Worm (Caenorhabditis elegans) whole organism, midembryonic: ENCODE results near the gene F25E5.9.

Source experiments
- T22C8.4 ChIP-seq: fragments of 200-800 bp; sonication (Bioruptor generic); IDR thresholded peaks from 2 replicates; pipeline ENCODE4 v1.3.6; 2022; ENCODE audit warnings: missing genetic modification characterization, missing compliant biosample characterization
- cog-1 ChIP-seq: sonication (generic microtip); optimal IDR thresholded peaks from 2 replicates; lab custom pipeline; 2016; ENCODE audit warnings: missing genetic modification characterization, missing compliant biosample characterization
- flt-1 ChIP-seq: fragments of 200-800 bp; sonication (Bioruptor generic); IDR thresholded peaks from 2 replicates; pipeline ENCODE4 v1.3.6; 2022; ENCODE audit warnings: missing genetic modification characterization, missing compliant biosample characterization
- klf-2 ChIP-seq: fragments of 200-800 bp; sonication (Bioruptor generic); conservative IDR thresholded peaks from 2 replicates; pipeline ENCODE4 v1.3.6; 2022; ENCODE audit warnings: missing genetic modification reagents, missing genetic modification characterization, missing compliant biosample characterization
- med-1 ChIP-seq: sonication (generic microtip); optimal IDR thresholded peaks from 2 replicates; lab custom pipeline; 2017; ENCODE audit warnings: missing genetic modification characterization, mild to moderate bottlenecking, missing compliant biosample characterization, antibody characterized with exemption, missing genetic modification reagents; ENCODE audit not compliant: insufficient read depth
- ref-1 ChIP-seq: fragments of 200-800 bp; sonication (Bioruptor generic); conservative IDR thresholded peaks from 2 replicates; pipeline ENCODE4 v1.3.6; 2022; ENCODE audit warnings: missing genetic modification reagents, missing genetic modification characterization, missing compliant biosample characterization
- tab-1 ChIP-seq: fragments of 200-800 bp; sonication (Bioruptor generic); IDR thresholded peaks from 2 replicates; pipeline ENCODE4 v1.3.6; 2022; ENCODE audit warnings: missing genetic modification characterization, missing compliant biosample characterization
- ztf-23 ChIP-seq: fragments of 200-800 bp; sonication (Bioruptor generic); IDR thresholded peaks from 2 replicates; pipeline ENCODE4 v1.3.6; 2022; ENCODE audit warnings: missing genetic modification reagents, missing genetic modification characterization, missing compliant biosample characterization
- ztf-29 ChIP-seq: fragments of 200-800 bp; sonication (Bioruptor generic); IDR thresholded peaks from 2 replicates; pipeline ENCODE4 v1.3.6; 2022; ENCODE audit warnings: missing genetic modification reagents, missing genetic modification characterization, missing compliant biosample characterization

F25E5.9 gene

ce11 chrV:7436911-7437310 lies 808 bp downstream of the F25E5.9 start:
- no peak for TF ChIP-seq ztf-23 (GFP tag; lab: Robert Waterston, UW)
- TF ChIP-seq klf-2 = no peak
- no peak for TF ChIP-seq T22C8.4 (GFP tag; lab: Robert Waterston, UW)
- no peak for TF ChIP-seq flt-1 (GFP tag; lab: Robert Waterston, UW)
- TF ChIP-seq med-1 (GFP tag; lab: Kevin White, UChicago) = no peak
- no peak for TF ChIP-seq cog-1
- no peak for TF ChIP-seq ref-1 (GFP tag; lab: Robert Waterston, UW)
- TF ChIP-seq tab-1 (GFP tag; lab: Robert Waterston, UW) = no peak
- no peak for TF ChIP-seq ztf-29 (GFP tag; lab: Robert Waterston, UW)

- no peak for TF ChIP-seq ref-1 (GFP tag; lab: Robert Waterston, UW)
- TF ChIP-seq flt-1 (GFP tag; lab: Robert Waterston, UW) = no peak
- no peak for TF ChIP-seq ztf-23 (GFP tag; lab: Robert Waterston, UW)
- no peak for TF ChIP-seq T22C8.4 (GFP tag; lab: Robert Waterston, UW)
- TF ChIP-seq klf-2 = no peak
- TF ChIP-seq tab-1 (GFP tag; lab: Robert Waterston, UW) = no peak
- TF ChIP-seq cog-1 = no peak
- no peak for TF ChIP-seq med-1 (GFP tag; lab: Kevin White, UChicago)
- no peak for TF ChIP-seq ztf-29 (GFP tag; lab: Robert Waterston, UW)
Observed at ce11 chrV:7436509-7436908, 1.2 kb downstream of the F25E5.9 start.

- no peak for TF ChIP-seq ztf-29 (GFP tag; lab: Robert Waterston, UW)
- no peak for TF ChIP-seq med-1 (GFP tag; lab: Kevin White, UChicago)
- TF ChIP-seq ref-1 (GFP tag; lab: Robert Waterston, UW) = no peak
- TF ChIP-seq tab-1 (GFP tag; lab: Robert Waterston, UW) = no peak
Observed at ce11 chrV:7435376-7436204, 2.1 kb downstream of the F25E5.9 start, which contains the start of the genes ddo-2 and F25E5.8. Gene ddo-2 (minus strand): TSS chrV:7435705. Gene F25E5.8 (plus strand): TSS chrV:7435930.

- TF ChIP-seq cog-1 (no peak), ref-1 (GFP tag; lab: Robert Waterston, UW) (no peak), flt-1 (GFP tag; lab: Robert Waterston, UW) (no peak), ztf-23 (GFP tag; lab: Robert Waterston, UW) (no peak), T22C8.4 (GFP tag; lab: Robert Waterston, UW) (no peak), tab-1 (GFP tag; lab: Robert Waterston, UW) (no peak)
Observed at ce11 chrV:7434805-7435363, 2.8 kb downstream of the F25E5.9 start.

ce11 chrV:7432441-7433146 lies 5.1 kb downstream of the F25E5.9 start:
- TF ChIP-seq ztf-29 (GFP tag; lab: Robert Waterston, UW) (no peak), klf-2 (no peak), flt-1 (GFP tag; lab: Robert Waterston, UW) (no peak), tab-1 (GFP tag; lab: Robert Waterston, UW) (no peak), med-1 (GFP tag; lab: Kevin White, UChicago) (no peak), cog-1 (no peak), ztf-23 (GFP tag; lab: Robert Waterston, UW) (no peak), T22C8.4 (GFP tag; lab: Robert Waterston, UW) (no peak), ref-1 (GFP tag; lab: Robert Waterston, UW) (no peak)

ce11 chrV:7431016-7431415 lies 6.7 kb downstream of the F25E5.9 start, which contains the start of gene srw-71:
Gene srw-71 (minus strand): TSS chrV:7431116.
- TF ChIP-seq ztf-23 (GFP tag; lab: Robert Waterston, UW) (no peak), cog-1 (no peak), ref-1 (GFP tag; lab: Robert Waterston, UW) (no peak), klf-2 (no peak), med-1 (GFP tag; lab: Kevin White, UChicago) (no peak), T22C8.4 (GFP tag; lab: Robert Waterston, UW) (no peak)

- no peak for TF ChIP-seq ztf-23 (GFP tag; lab: Robert Waterston, UW)
- no peak for TF ChIP-seq ztf-29 (GFP tag; lab: Robert Waterston, UW)
- TF ChIP-seq med-1 (GFP tag; lab: Kevin White, UChicago) = no peak
- no peak for TF ChIP-seq flt-1 (GFP tag; lab: Robert Waterston, UW)
- TF ChIP-seq T22C8.4 (GFP tag; lab: Robert Waterston, UW) = no peak
- no peak for TF ChIP-seq cog-1
- no peak for TF ChIP-seq tab-1 (GFP tag; lab: Robert Waterston, UW)
- TF ChIP-seq ref-1 (GFP tag; lab: Robert Waterston, UW) = no peak
- TF ChIP-seq klf-2 = no peak
Observed at ce11 chrV:7428880-7429279, 8.8 kb downstream of the F25E5.9 start, which contains the start of gene srw-69. Gene srw-69 (minus strand): TSS chrV:7428980.

- no peak for TF ChIP-seq flt-1 (GFP tag; lab: Robert Waterston, UW)
- TF ChIP-seq tab-1 (GFP tag; lab: Robert Waterston, UW) = no peak
- no peak for TF ChIP-seq klf-2
- no peak for TF ChIP-seq med-1 (GFP tag; lab: Kevin White, UChicago)
- TF ChIP-seq ztf-29 (GFP tag; lab: Robert Waterston, UW) = no peak
- no peak for TF ChIP-seq ztf-23 (GFP tag; lab: Robert Waterston, UW)
Observed at ce11 chrV:7426594-7426993, 11.1 kb downstream of the F25E5.9 start, which contains the start of gene srw-68. Gene srw-68 (minus strand): TSS chrV:7426694.

- TF ChIP-seq cog-1 (no peak), ref-1 (GFP tag; lab: Robert Waterston, UW) (no peak), T22C8.4 (GFP tag; lab: Robert Waterston, UW) (no peak), med-1 (GFP tag; lab: Kevin White, UChicago) (no peak), ztf-29 (GFP tag; lab: Robert Waterston, UW) (no peak), klf-2 (no peak)
Observed at ce11 chrV:7424336-7424735, 13.4 kb downstream of the F25E5.9 start, which contains the start of gene F18E3.10. Gene F18E3.10 (minus strand): TSS chrV:7424436.
